Worm (Caenorhabditis elegans) whole organism, L1 larva: ENCODE measurements around the gene ckr-2.

Source experiments
- C34B4.2 ChIP-seq: sonication (generic microtip); optimal IDR thresholded peaks from 2 replicates; lab custom pipeline; 2017; ENCODE audit warnings: mild to moderate bottlenecking, missing genetic modification characterization, missing compliant biosample characterization
- F16B12.6 ChIP-seq: fragments of 150-350 bp; optimal IDR thresholded peaks from 2 replicates; lab custom pipeline; 2014; ENCODE audit warnings: missing biosample characterization, missing genetic modification characterization
- Y116A8C.19 ChIP-seq: sonication (generic microtip); optimal IDR thresholded peaks from 2 replicates; lab custom pipeline; 2016; ENCODE audit warnings: missing compliant biosample characterization, missing genetic modification characterization, borderline replicate concordance
- ama-1 ChIP-seq: fragments of 150-350 bp; optimal IDR thresholded peaks from 2 replicates; lab custom pipeline; 2014
- ceh-88 ChIP-seq: fragments of 200-800 bp; sonication (Bioruptor generic); IDR thresholded peaks from 2 replicates; pipeline ENCODE4 v1.3.6; 2022; ENCODE audit warnings: missing genetic modification characterization, missing compliant biosample characterization
- ces-1 ChIP-seq: fragments of 150-350 bp; optimal IDR thresholded peaks from 2 replicates; lab custom pipeline; 2014; ENCODE audit warnings: missing biosample characterization, missing genetic modification reagents, missing genetic modification characterization
- dpl-1 ChIP-seq, 3 experiments: fragments of 150-350 bp in 2 of 3; sonication (generic microtip) in 1 of 3; optimal IDR thresholded peaks; 2 replicates each; lab custom pipeline; 2014 to 2017; ENCODE audit warnings: missing biosample characterization in 3 of 3, missing genetic modification characterization in 3 of 3, missing genetic modification reagents in 3 of 3
- efl-1 ChIP-seq, 4 experiments: fragments of 150-350 bp; optimal IDR thresholded peaks in 3 of 4; peaks in 1 of 4; 1 replicate in 1 of 4; 2 replicates in 3 of 4; lab custom pipeline; 2014; ENCODE audit warnings: missing biosample characterization in 2 of 4, missing genetic modification characterization in 2 of 4, missing genetic modification reagents in 2 of 4
- elt-2 ChIP-seq: sonication (generic microtip); optimal IDR thresholded peaks from 2 replicates; lab custom pipeline; 2016; ENCODE audit warnings: missing genetic modification characterization, mild to moderate bottlenecking, inconsistent platforms, missing compliant biosample characterization, missing genetic modification reagents
- elt-3 ChIP-seq, 6 experiments: fragments of 150-350 bp in 1 of 6; sonication (generic microtip); optimal IDR thresholded peaks; 2 replicates each; lab custom pipeline; 2017 to 2018; ENCODE audit warnings: missing biosample characterization in 6 of 6, missing genetic modification characterization in 6 of 6, inconsistent platforms in 1 of 6
- ets-5 ChIP-seq: fragments of 200-800 bp; sonication (Bioruptor generic); IDR thresholded peaks from 2 replicates; pipeline ENCODE4 v1.3.6; 2022; ENCODE audit warnings: missing genetic modification characterization, missing compliant biosample characterization
- grh-1 ChIP-seq: fragments of 200-800 bp; sonication (Bioruptor generic); IDR thresholded peaks from 2 replicates; pipeline ENCODE4 v1.3.6; 2022; ENCODE audit warnings: missing genetic modification reagents, missing genetic modification characterization, missing compliant biosample characterization
- hlh-17 ChIP-seq: fragments of 200-800 bp; sonication (Bioruptor generic); optimal IDR thresholded peaks from 2 replicates; lab custom pipeline; 2018; ENCODE audit warnings: missing genetic modification characterization, mild to moderate bottlenecking, missing compliant biosample characterization, moderate library complexity, borderline replicate concordance
- isw-1 ChIP-seq: fragments of 200-800 bp; sonication (Bioruptor generic); IDR thresholded peaks from 2 replicates; pipeline ENCODE4 v1.3.6; 2022; ENCODE audit warnings: missing genetic modification characterization, missing compliant biosample characterization
- lin-35 ChIP-seq, 2 experiments: fragments of 150-350 bp; optimal IDR thresholded peaks; 2 replicates each; lab custom pipeline; 2014; ENCODE audit warnings: missing biosample characterization in 2 of 2, missing genetic modification characterization in 2 of 2, missing genetic modification reagents in 2 of 2
- mep-1 ChIP-seq: fragments of 150-350 bp; optimal IDR thresholded peaks from 2 replicates; lab custom pipeline; 2014; ENCODE audit warnings: missing biosample characterization, missing genetic modification characterization
- nhr-19 ChIP-seq: fragments of 200-800 bp; sonication (Bioruptor generic); conservative IDR thresholded peaks from 2 replicates; pipeline ENCODE4 v1.3.6; 2022; ENCODE audit warnings: missing genetic modification characterization, missing compliant biosample characterization
- nhr-28 ChIP-seq: fragments of 150-350 bp; optimal IDR thresholded peaks from 2 replicates; lab custom pipeline; 2014; ENCODE audit warnings: missing biosample characterization, missing genetic modification characterization
- nhr-47 ChIP-seq: sonication (generic microtip); optimal IDR thresholded peaks from 2 replicates; lab custom pipeline; 2016; ENCODE audit warnings: mild to moderate bottlenecking, missing genetic modification characterization, moderate library complexity, missing compliant biosample characterization
- nhr-71 ChIP-seq: sonication (generic microtip); optimal IDR thresholded peaks from 2 replicates; lab custom pipeline; 2016; ENCODE audit warnings: mild to moderate bottlenecking, missing genetic modification characterization, moderate library complexity, missing compliant biosample characterization
- nhr-76 ChIP-seq: sonication (generic microtip); optimal IDR thresholded peaks from 2 replicates; lab custom pipeline; 2017; ENCODE audit warnings: missing biosample characterization, missing genetic modification characterization
- nhr-77 ChIP-seq: fragments of 150-350 bp; optimal IDR thresholded peaks from 2 replicates; lab custom pipeline; 2014; ENCODE audit warnings: missing biosample characterization, missing genetic modification characterization
- nhr-90 ChIP-seq: sonication (generic microtip); optimal IDR thresholded peaks from 2 replicates; lab custom pipeline; 2016; ENCODE audit warnings: mild to moderate bottlenecking, missing genetic modification characterization, missing compliant biosample characterization; ENCODE audit not compliant: poor library complexity
- pag-3 ChIP-seq: sonication (generic microtip); optimal IDR thresholded peaks from 2 replicates; lab custom pipeline; 2017; ENCODE audit warnings: missing genetic modification characterization, mild to moderate bottlenecking, missing compliant biosample characterization, antibody characterized with exemption, borderline replicate concordance; ENCODE audit not compliant: insufficient read depth
- rnt-1 ChIP-seq: sonication (generic microtip); optimal IDR thresholded peaks from 2 replicates; lab custom pipeline; 2016; ENCODE audit warnings: mild to moderate bottlenecking, missing genetic modification characterization, moderate library complexity, missing compliant biosample characterization
- skn-1 ChIP-seq: fragments of 150-350 bp; optimal IDR thresholded peaks from 2 replicates; lab custom pipeline; 2014; ENCODE audit warnings: missing biosample characterization, missing genetic modification characterization
- snpc-4 ChIP-seq: fragments of 150-350 bp; optimal IDR thresholded peaks from 2 replicates; lab custom pipeline; 2014; ENCODE audit warnings: missing biosample characterization, missing genetic modification characterization
- snu-23 ChIP-seq: sonication (generic microtip); optimal IDR thresholded peaks from 2 replicates; lab custom pipeline; 2016; ENCODE audit warnings: missing genetic modification characterization, missing compliant biosample characterization
- sup-37 ChIP-seq: fragments of 200-800 bp; sonication (Bioruptor generic); optimal IDR thresholded peaks from 2 replicates; lab custom pipeline; 2018; ENCODE audit warnings: mild to moderate bottlenecking, missing genetic modification characterization, missing compliant biosample characterization
- tbx-2 ChIP-seq: sonication (generic microtip); optimal IDR thresholded peaks from 2 replicates; lab custom pipeline; 2016; ENCODE audit warnings: missing genetic modification characterization, missing compliant biosample characterization
- tlp-1 ChIP-seq: fragments of 150-350 bp; optimal IDR thresholded peaks from 2 replicates; lab custom pipeline; 2014; ENCODE audit warnings: missing biosample characterization, missing genetic modification characterization
- unc-62 ChIP-seq: fragments of 150-350 bp; optimal IDR thresholded peaks from 2 replicates; lab custom pipeline; 2014; ENCODE audit warnings: missing biosample characterization, missing genetic modification reagents, missing genetic modification characterization
- xbp-1 ChIP-seq: sonication (generic microtip); optimal IDR thresholded peaks from 2 replicates; lab custom pipeline; 2016; ENCODE audit warnings: missing genetic modification characterization, missing compliant biosample characterization

Gene ckr-2

ce11 chrIII:1969802-1970201, 51.6 kb downstream of the ckr-2 start, which contains the start of gene moa-1:
Gene moa-1 (minus strand): TSS chrIII:1969902.
- TF ChIP-seq ama-1 (lab: Kevin White, UChicago), result no peak
- no peak for TF ChIP-seq rnt-1 (tag; lab: Kevin White, UChicago)
- no peak for TF ChIP-seq C34B4.2 (tag; lab: Kevin White, UChicago)

DNA sequence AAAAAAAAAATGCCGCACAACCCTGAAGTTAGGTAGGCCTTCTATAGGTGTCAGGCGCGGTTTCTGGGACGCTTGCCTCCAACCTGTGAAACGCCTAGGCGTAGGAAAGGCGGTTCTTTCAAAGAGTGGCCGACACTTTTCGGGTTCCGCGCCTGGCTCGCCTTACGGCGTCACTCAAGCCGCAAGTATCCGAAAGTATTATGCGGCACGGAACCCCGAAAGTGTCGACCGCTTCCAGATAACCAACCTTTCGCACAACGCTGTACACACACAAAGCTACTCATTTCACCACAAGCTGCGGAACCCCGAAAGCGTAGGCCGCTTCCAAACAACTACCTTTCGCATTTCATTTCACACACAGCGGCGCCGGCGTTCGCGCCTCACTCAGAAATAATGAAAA, 58.3 kb downstream of the ckr-2 start:
- TF ChIP-seq snpc-4 (tag; lab: Kevin White, UChicago), result peak; percentile 35
- TF ChIP-seq ceh-88 (GFP tag; lab: Robert Waterston, UW), result no peak

DNA sequence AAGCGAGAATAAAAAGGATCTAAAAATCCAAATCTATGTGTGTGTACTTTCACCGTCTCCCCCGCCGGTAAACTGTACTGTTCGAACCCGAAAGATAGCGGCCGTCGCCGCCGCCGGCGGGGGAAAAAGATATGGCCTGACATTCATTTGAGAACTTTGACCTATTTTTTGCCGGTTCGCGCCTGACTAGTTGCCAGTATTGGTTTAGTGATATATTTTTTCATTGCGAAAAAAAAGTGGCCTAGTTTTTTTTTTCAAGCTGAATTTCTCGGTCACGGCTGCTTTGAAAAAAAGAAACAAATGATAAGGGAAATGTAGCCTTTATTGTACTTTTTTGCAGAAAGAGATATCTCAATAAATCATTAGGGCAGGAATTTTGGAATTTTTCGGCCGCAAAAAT, 58.8 kb downstream of the ckr-2 start:
- peak; percentile 11 for TF ChIP-seq elt-2 (tag; lab: Kevin White, UChicago)
- TF ChIP-seq elt-3 (tag; optimal IDR thresholded peaks at IDR 0.05; lab: Kevin White, UChicago), result peak in 1 of 6 experiments; percentile 18
- no peak for TF ChIP-seq Y116A8C.19 (tag; lab: Kevin White, UChicago)
- no peak for TF ChIP-seq nhr-19
- TF ChIP-seq nhr-90 (tag; lab: Kevin White, UChicago), result no peak

DNA sequence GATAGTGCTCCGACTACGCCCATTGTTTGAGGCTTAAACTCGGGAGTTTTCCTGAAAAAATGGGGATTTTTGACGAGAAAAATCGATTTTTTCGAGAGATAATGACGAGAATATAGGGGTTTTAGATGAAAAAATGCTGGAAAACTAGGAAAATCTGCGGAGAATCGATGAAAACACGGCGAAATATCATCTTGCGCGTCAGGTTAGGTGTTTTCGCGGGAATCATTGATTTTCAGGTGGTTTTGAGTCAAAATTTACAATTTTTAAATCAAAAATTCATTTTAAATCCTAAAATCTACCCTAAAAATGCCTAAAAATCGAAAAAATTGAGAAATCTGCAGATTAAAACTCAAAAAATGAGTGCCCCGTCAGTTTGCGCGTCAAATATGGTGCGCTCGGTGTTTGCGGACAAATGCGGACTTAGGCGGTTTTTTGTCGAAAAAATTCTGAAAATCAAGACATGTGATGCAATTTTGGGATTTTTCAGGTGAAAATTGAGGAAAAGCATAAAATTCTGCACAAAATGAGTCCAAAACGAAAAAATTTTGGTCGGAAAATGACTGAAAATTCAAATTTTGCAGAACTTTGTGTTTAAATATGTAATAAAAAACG, 59.4 kb downstream of the ckr-2 start, which contains the start of gene mboa-6:
Gene mboa-6 (minus strand): TSS at position 51 of the 612 bp plus-strand sequence.
- no peak for TF ChIP-seq ets-5 (GFP tag; lab: Robert Waterston, UW)
- no peak for TF ChIP-seq nhr-77
- TF ChIP-seq ces-1 (GFP tag; lab: Kevin White, UChicago), result no peak
- peak; percentile 78 for TF ChIP-seq F16B12.6 (tag; lab: Kevin White, UChicago)
- TF ChIP-seq C34B4.2 (tag; lab: Kevin White, UChicago), result no peak
- peak in 1 of 2 experiments; percentile 31 for TF ChIP-seq lin-35 (GFP tag; optimal IDR thresholded peaks at IDR 0.05; lab: Kevin White, UChicago)
- TF ChIP-seq snu-23 (GFP tag; lab: Kevin White, UChicago), result no peak
- no peak for TF ChIP-seq nhr-76 (tag; lab: Kevin White, UChicago)
- TF ChIP-seq hlh-17, result no peak
- no peak for TF ChIP-seq nhr-71 (tag; lab: Kevin White, UChicago)
- TF ChIP-seq efl-1 (optimal IDR thresholded peaks at IDR 0.05; lab: Kevin White, UChicago), result peak; percentile 3 to 48
- TF ChIP-seq efl-1 (GFP tag; optimal IDR thresholded peaks at IDR 0.05 in 1 of 2; lab: Kevin White, UChicago), result peak; percentile 34 to 84
- TF ChIP-seq nhr-28, result no peak
- peak; percentile 33; the same call in 1 of the 2 replicates for TF ChIP-seq isw-1 (GFP tag; lab: Robert Waterston, UW)
- no peak for TF ChIP-seq grh-1 (GFP tag; lab: Robert Waterston, UW)
- TF ChIP-seq nhr-47 (tag; lab: Kevin White, UChicago), result no peak
- TF ChIP-seq mep-1 (tag; lab: Kevin White, UChicago), result no peak
- no peak for TF ChIP-seq sup-37 (GFP tag; lab: Kevin White, UChicago)
- TF ChIP-seq tbx-2 (tag; lab: Kevin White, UChicago), result no peak
- no peak for TF ChIP-seq skn-1 (tag; lab: Kevin White, UChicago)
- TF ChIP-seq xbp-1, result peak; percentile 1
- no peak for TF ChIP-seq pag-3 (tag; lab: Kevin White, UChicago)
- TF ChIP-seq tlp-1, result no peak
- peak in 2 of 3 experiments; percentile 34 to 53 for TF ChIP-seq dpl-1 (GFP tag; optimal IDR thresholded peaks at IDR 0.05; lab: Kevin White, UChicago)
- TF ChIP-seq unc-62, result no peak
